Fruit fly (Drosophila melanogaster) whole organism, prepupa: ENCODE results near the gene Edg78E.
A peak's percentile ranks its signal among the peaks of the same experiment; 100 is the strongest.

ENCODE experiments used
- CG10631 ChIP-seq: fragments of 200-800 bp; sonication (Bioruptor generic); optimal IDR thresholded peaks from 2 replicates; lab custom pipeline; 2016; ENCODE audit warnings: missing biosample characterization, missing genetic modification characterization
- CG15336 ChIP-seq: fragments of 200-800 bp; sonication (Bioruptor generic); IDR thresholded peaks from 2 replicates; pipeline ENCODE4 v1.3.6; 2022; ENCODE audit warnings: missing biosample characterization, missing genetic modification characterization
- CG3919 ChIP-seq: fragments of 200-800 bp; sonication (Bioruptor generic); optimal IDR thresholded peaks from 3 replicates; lab custom pipeline; 2016; ENCODE audit warnings: missing biosample characterization, missing genetic modification characterization
- CG6854 ChIP-seq: fragments of 200-800 bp; sonication (Bioruptor generic); optimal IDR thresholded peaks from 2 replicates; lab custom pipeline; 2017; ENCODE audit warnings: missing biosample characterization, mild to moderate bottlenecking, missing genetic modification characterization
- Eip78C ChIP-seq: fragments of 200-800 bp; sonication (Bioruptor generic); peaks from one replicate; lab custom pipeline; 2016; ENCODE audit warnings: missing biosample characterization, missing genetic modification characterization
- Smox ChIP-seq: fragments of 200-800 bp; sonication (Bioruptor generic); optimal IDR thresholded peaks from 3 replicates; lab custom pipeline; 2016; ENCODE audit warnings: missing biosample characterization, missing genetic modification characterization
- dsx ChIP-seq: fragments of 200-800 bp; optimal IDR thresholded peaks from 3 replicates; lab custom pipeline; 2019; ENCODE audit warnings: missing biosample characterization, mild to moderate bottlenecking, missing genetic modification characterization, moderate library complexity; ENCODE audit not compliant: poor library complexity, severe bottlenecking
- fkh ChIP-seq: fragments of 200-800 bp; sonication (Bioruptor generic); optimal IDR thresholded peaks from 3 replicates; lab custom pipeline; 2017; ENCODE audit warnings: missing biosample characterization, mild to moderate bottlenecking, missing genetic modification characterization, moderate library complexity
- ss ChIP-seq, 2 experiments: fragments of 200-800 bp; sonication (Bioruptor generic); optimal IDR thresholded peaks; 2 replicates in 1 of 2; 3 replicates in 1 of 2; lab custom pipeline; 2017 to 2018; ENCODE audit warnings: mild to moderate bottlenecking in 2 of 2, missing biosample characterization in 2 of 2, missing genetic modification characterization in 2 of 2, moderate library complexity in 1 of 2

DNA sequence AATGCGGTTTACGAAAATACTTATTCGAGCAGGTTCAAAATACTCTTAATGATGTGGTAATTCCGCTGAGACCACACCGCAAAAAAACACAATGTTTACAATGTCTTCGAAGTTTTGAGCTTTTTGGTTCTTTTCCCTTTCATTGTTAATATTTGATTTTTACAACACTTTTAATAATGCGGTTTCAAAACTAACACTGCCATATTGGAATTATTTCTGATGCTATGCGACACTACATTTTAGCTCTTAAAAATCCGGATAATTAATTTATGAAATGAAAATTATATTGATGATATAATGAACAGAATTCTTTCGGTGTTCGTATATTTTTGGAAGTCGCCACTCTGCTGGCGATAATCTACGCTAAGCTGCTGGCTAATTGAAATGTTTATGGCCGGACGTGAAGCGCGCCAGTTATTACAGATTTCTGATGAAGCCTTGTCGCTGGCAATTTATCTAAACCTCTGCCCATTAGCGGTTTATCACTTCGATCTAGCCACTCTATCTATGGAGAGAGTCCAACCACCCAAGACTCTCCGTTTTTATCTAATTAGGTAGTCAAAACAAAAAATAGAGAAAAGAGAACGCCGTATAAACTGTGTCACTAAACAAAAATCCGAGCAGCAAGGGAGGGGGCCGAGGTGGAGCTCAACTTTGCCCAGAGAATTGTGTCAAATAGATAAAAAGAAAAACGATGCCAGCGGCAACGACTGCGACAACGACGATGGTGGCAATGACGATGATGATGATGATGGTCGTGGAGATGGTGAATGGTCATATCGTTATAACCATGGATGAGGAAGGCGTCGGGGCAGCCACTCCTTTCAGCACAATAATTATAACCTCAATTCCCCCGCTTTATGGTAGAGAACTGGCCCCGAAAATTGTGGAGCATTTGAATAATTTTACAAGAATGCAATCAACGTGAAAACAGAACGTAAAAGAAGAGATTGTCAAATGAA is 41.3 kb downstream of the Edg78E start:
- TF ChIP-seq CG3919 (no peak), ss (GFP tag; optimal IDR thresholded peaks at IDR 0.05; lab: Kevin White, UChicago) (no peak), Eip78C (GFP tag; lab: Kevin White, UChicago) (peak; percentile 83), CG10631 (GFP tag; lab: Kevin White, UChicago) (no peak), Smox (GFP tag; lab: Kevin White, UChicago) (peak; percentile 30), CG15336 (GFP tag; lab: Robert Waterston, UW) (no peak), fkh (GFP tag; lab: Kevin White, UChicago) (no peak), dsx (no peak), CG6854 (peak; percentile 13)
